Fruit fly (Drosophila melanogaster) whole organism, embryonic: ENCODE results near the gene CG12398.
A peak's percentile ranks its signal among the peaks of the same experiment; 100 is the strongest.

Source experiments
- Atf-2 ChIP-seq: fragments of 200-800 bp; sonication (Bioruptor generic); optimal IDR thresholded peaks from 2 replicates; lab custom pipeline; 2016; ENCODE audit warnings: missing biosample characterization, missing genetic modification characterization
- CG10267 ChIP-seq: fragments of 200-800 bp; sonication (Bioruptor generic); optimal IDR thresholded peaks from 2 replicates; lab custom pipeline; 2018; ENCODE audit warnings: missing biosample characterization, mild to moderate bottlenecking, missing genetic modification characterization, moderate library complexity
- CG12236 ChIP-seq: fragments of 200-800 bp; sonication (Bioruptor generic); optimal IDR thresholded peaks from 2 replicates; lab custom pipeline; 2016; ENCODE audit warnings: missing biosample characterization, missing genetic modification characterization
- CG12769 ChIP-seq: fragments of 200-800 bp; sonication (Bioruptor generic); optimal IDR thresholded peaks from 2 replicates; lab custom pipeline; 2019; ENCODE audit warnings: missing biosample characterization, mild to moderate bottlenecking, missing genetic modification characterization, moderate library complexity
- CG13123 ChIP-seq: fragments of 200-800 bp; sonication (Bioruptor generic); optimal IDR thresholded peaks from 2 replicates; lab custom pipeline; 2016; ENCODE audit warnings: missing biosample characterization, missing genetic modification characterization
- CG14667 ChIP-seq: fragments of 200-800 bp; sonication (Bioruptor generic); IDR thresholded peaks from 2 replicates; pipeline ENCODE4 v1.3.6; 2022; ENCODE audit warnings: missing biosample characterization, missing genetic modification characterization
- CG14710 ChIP-seq: fragments of 200-800 bp; sonication (Bioruptor generic); optimal IDR thresholded peaks from 3 replicates; lab custom pipeline; 2019; ENCODE audit warnings: missing biosample characterization, mild to moderate bottlenecking, missing genetic modification characterization, moderate library complexity
- CG15479 ChIP-seq: fragments of 200-800 bp; sonication (Bioruptor generic); optimal IDR thresholded peaks from 3 replicates; lab custom pipeline; 2019; ENCODE audit warnings: missing biosample characterization, mild to moderate bottlenecking, missing genetic modification characterization, moderate library complexity
- CG3726 ChIP-seq: fragments of 200-800 bp; sonication (Bioruptor generic); IDR thresholded peaks from 3 replicates; pipeline ENCODE4, ENCODE4 v1.3.6; 2022; ENCODE audit warnings: missing biosample characterization, missing genetic modification characterization
- CG5180 ChIP-seq: fragments of 200-800 bp; sonication (Bioruptor generic); optimal IDR thresholded peaks from 3 replicates; lab custom pipeline; 2017; ENCODE audit warnings: missing biosample characterization, missing genetic modification characterization, mild to moderate bottlenecking, moderate library complexity, missing genetic modification reagents
- CG5953 ChIP-seq: fragments of 200-800 bp; sonication (Bioruptor generic); IDR thresholded peaks from 2 replicates; pipeline ENCODE4 v1.3.6; 2022; ENCODE audit warnings: missing biosample characterization, missing genetic modification characterization
- CG6254 ChIP-seq: fragments of 200-800 bp; sonication (Bioruptor generic); optimal IDR thresholded peaks from 3 replicates; lab custom pipeline; 2017; ENCODE audit warnings: mild to moderate bottlenecking, missing biosample characterization, missing genetic modification reagents, missing genetic modification characterization
- CG6689 ChIP-seq: fragments of 200-800 bp; sonication (Bioruptor generic); IDR thresholded peaks from 2 replicates; pipeline ENCODE4 v1.3.6; 2022; ENCODE audit warnings: missing biosample characterization, missing genetic modification characterization
- CG6813 ChIP-seq: fragments of 200-800 bp; sonication (Bioruptor generic); optimal IDR thresholded peaks from 2 replicates; lab custom pipeline; 2017; ENCODE audit warnings: missing biosample characterization, missing genetic modification characterization, mild to moderate bottlenecking, moderate library complexity, missing genetic modification reagents
- CG7271 ChIP-seq: fragments of 200-800 bp; sonication (Bioruptor generic); optimal IDR thresholded peaks from 2 replicates; lab custom pipeline; 2018; ENCODE audit warnings: missing biosample characterization, mild to moderate bottlenecking, missing genetic modification characterization, moderate library complexity
- CG8359 ChIP-seq: fragments of 200-800 bp; sonication (Bioruptor generic); optimal IDR thresholded peaks from 2 replicates; lab custom pipeline; 2017; ENCODE audit warnings: missing biosample characterization, mild to moderate bottlenecking, missing genetic modification characterization, borderline replicate concordance
- CG8924 ChIP-seq: fragments of 200-800 bp; optimal IDR thresholded peaks from 3 replicates; lab custom pipeline; 2019; ENCODE audit warnings: missing biosample characterization, mild to moderate bottlenecking, missing genetic modification characterization, moderate library complexity
- CG9817 ChIP-seq: fragments of 200-800 bp; sonication (Bioruptor generic); optimal IDR thresholded peaks from 2 replicates; lab custom pipeline; 2018; ENCODE audit warnings: missing biosample characterization, mild to moderate bottlenecking, missing genetic modification characterization, moderate library complexity
- CHES-1-like ChIP-seq: fragments of 200-800 bp; sonication (Bioruptor generic); optimal IDR thresholded peaks from 2 replicates; lab custom pipeline; 2016; ENCODE audit warnings: missing biosample characterization, missing genetic modification characterization
- CoRest ChIP-seq: fragments of 200-800 bp; sonication (Bioruptor generic); optimal IDR thresholded peaks from 3 replicates; lab custom pipeline; 2018; ENCODE audit warnings: missing biosample characterization, mild to moderate bottlenecking, missing genetic modification characterization, moderate library complexity
- D19A ChIP-seq: fragments of 200-800 bp; optimal IDR thresholded peaks from 3 replicates; lab custom pipeline; 2019; ENCODE audit warnings: missing biosample characterization, mild to moderate bottlenecking, missing genetic modification characterization, moderate library complexity
- Dek ChIP-seq: fragments of 200-800 bp; sonication (Bioruptor generic); optimal IDR thresholded peaks from 3 replicates; lab custom pipeline; 2019; ENCODE audit warnings: missing biosample characterization, mild to moderate bottlenecking, missing genetic modification characterization, moderate library complexity
- Fer2 ChIP-seq: fragments of 200-800 bp; sonication (Bioruptor generic); optimal IDR thresholded peaks from 2 replicates; lab custom pipeline; 2018; ENCODE audit warnings: missing biosample characterization, mild to moderate bottlenecking, missing genetic modification characterization, moderate library complexity
- NC2α ChIP-seq: fragments of 200-800 bp; sonication (Bioruptor generic); optimal IDR thresholded peaks from 2 replicates; lab custom pipeline; 2016; ENCODE audit warnings: missing biosample characterization, missing genetic modification characterization
- Nf-YB ChIP-seq: fragments of 200-800 bp; sonication (Bioruptor generic); optimal IDR thresholded peaks from 3 replicates; lab custom pipeline; 2019; ENCODE audit warnings: missing biosample characterization, mild to moderate bottlenecking, missing genetic modification characterization, moderate library complexity
- Rx ChIP-seq: fragments of 200-800 bp; sonication (Bioruptor generic); IDR thresholded peaks from 2 replicates; pipeline ENCODE4 v1.3.6; 2022; ENCODE audit warnings: missing biosample characterization, missing genetic modification characterization
- aop ChIP-seq: fragments of 200-800 bp; sonication (Bioruptor generic); IDR thresholded peaks from 2 replicates; pipeline ENCODE4 v1.3.6; 2022; ENCODE audit warnings: missing biosample characterization, missing genetic modification characterization
- az2 ChIP-seq: fragments of 200-800 bp; sonication (Bioruptor generic); optimal IDR thresholded peaks from 3 replicates; lab custom pipeline; 2016; ENCODE audit warnings: missing biosample characterization, missing genetic modification characterization
- chm ChIP-seq: fragments of 200-800 bp; sonication (Bioruptor generic); IDR thresholded peaks from 2 replicates; pipeline ENCODE4 v1.3.6; 2022; ENCODE audit warnings: missing biosample characterization, missing genetic modification characterization
- chn ChIP-seq: fragments of 200-800 bp; sonication (Bioruptor generic); optimal IDR thresholded peaks from 2 replicates; lab custom pipeline; 2016; ENCODE audit warnings: missing biosample characterization, missing genetic modification characterization
- ci ChIP-seq: fragments of 200-800 bp; sonication (Bioruptor generic); IDR thresholded peaks from 3 replicates; pipeline ENCODE4 v1.3.6; 2022; ENCODE audit warnings: missing biosample characterization, missing genetic modification characterization
- dan ChIP-seq: fragments of 200-800 bp; sonication (Bioruptor generic); IDR thresholded peaks from 2 replicates; pipeline ENCODE4 v1.3.6; 2022; ENCODE audit warnings: missing biosample characterization, missing genetic modification characterization
- gce ChIP-seq: fragments of 200-800 bp; sonication (Bioruptor generic); IDR thresholded peaks from 3 replicates; pipeline ENCODE4 v1.3.6; 2022; ENCODE audit warnings: missing biosample characterization, missing genetic modification characterization
- gem ChIP-seq: fragments of 200-800 bp; sonication (Bioruptor generic); optimal IDR thresholded peaks from 2 replicates; lab custom pipeline; 2019; ENCODE audit warnings: missing biosample characterization, mild to moderate bottlenecking, missing genetic modification characterization, moderate library complexity
- jumu ChIP-seq: fragments of 200-800 bp; sonication (Bioruptor generic); optimal IDR thresholded peaks from 3 replicates; lab custom pipeline; 2016; ENCODE audit warnings: missing biosample characterization, missing genetic modification characterization
- knrl ChIP-seq: fragments of 200-800 bp; sonication (Bioruptor generic); IDR thresholded peaks from 3 replicates; pipeline ENCODE4 v1.3.6; 2022; ENCODE audit warnings: missing biosample characterization, missing genetic modification characterization; ENCODE audit not compliant: partially characterized antibody
- lilli ChIP-seq: fragments of 200-800 bp; sonication (Bioruptor generic); optimal IDR thresholded peaks from 3 replicates; lab custom pipeline; 2016; ENCODE audit warnings: missing biosample characterization, missing genetic modification characterization
- maf-S ChIP-seq: fragments of 200-800 bp; sonication (Bioruptor generic); optimal IDR thresholded peaks from 2 replicates; lab custom pipeline; 2016; ENCODE audit warnings: missing biosample characterization, missing genetic modification characterization
- oc ChIP-seq: fragments of 200-800 bp; sonication (Bioruptor generic); optimal IDR thresholded peaks from 2 replicates; lab custom pipeline; 2018; ENCODE audit warnings: missing biosample characterization, mild to moderate bottlenecking, missing genetic modification characterization, moderate library complexity
- otp ChIP-seq: fragments of 200-800 bp; sonication (Bioruptor generic); IDR thresholded peaks from 3 replicates; pipeline ENCODE4, ENCODE4 v1.3.6; 2022; ENCODE audit warnings: missing biosample characterization, missing genetic modification characterization
- repo ChIP-seq: fragments of 200-800 bp; sonication (Bioruptor generic); optimal IDR thresholded peaks from 2 replicates; lab custom pipeline; 2016; ENCODE audit warnings: missing biosample characterization, missing genetic modification characterization
- row ChIP-seq: fragments of 200-800 bp; sonication (Bioruptor generic); IDR thresholded peaks from 3 replicates; pipeline ENCODE4 v1.3.6; 2022; ENCODE audit warnings: missing biosample characterization, missing genetic modification characterization
- sd ChIP-seq: fragments of 200-800 bp; sonication (Bioruptor generic); optimal IDR thresholded peaks from 3 replicates; lab custom pipeline; 2018; ENCODE audit warnings: missing biosample characterization, mild to moderate bottlenecking, missing genetic modification characterization, moderate library complexity
- sqz ChIP-seq: fragments of 200-800 bp; sonication (Bioruptor generic); optimal IDR thresholded peaks from 3 replicates; lab custom pipeline; 2018; ENCODE audit warnings: missing biosample characterization, mild to moderate bottlenecking, missing genetic modification characterization
- stc ChIP-seq: fragments of 200-800 bp; sonication (Bioruptor generic); IDR thresholded peaks from 2 replicates; pipeline ENCODE4 v1.3.6; 2022; ENCODE audit warnings: missing biosample characterization, missing genetic modification characterization
- tin ChIP-seq: fragments of 200-800 bp; sonication (Bioruptor generic); optimal IDR thresholded peaks from 3 replicates; lab custom pipeline; 2016; ENCODE audit warnings: missing biosample characterization, missing genetic modification characterization
- unpg ChIP-seq: fragments of 200-800 bp; sonication (Bioruptor generic); optimal IDR thresholded peaks from 3 replicates; lab custom pipeline; 2018; ENCODE audit warnings: missing biosample characterization, mild to moderate bottlenecking, missing genetic modification characterization, moderate library complexity
- zen ChIP-seq: fragments of 200-800 bp; sonication (Bioruptor generic); optimal IDR thresholded peaks from 3 replicates; lab custom pipeline; 2018; ENCODE audit warnings: missing biosample characterization, mild to moderate bottlenecking, missing genetic modification characterization, moderate library complexity
- zf30C ChIP-seq: fragments of 200-800 bp; sonication (Bioruptor generic); optimal IDR thresholded peaks from 3 replicates; lab custom pipeline; 2018; ENCODE audit warnings: missing biosample characterization, mild to moderate bottlenecking, missing genetic modification characterization

The CG12398 gene

dm6 chrX:14952097-14952844, 38.7 kb upstream of the CG12398 start (continued):
- TF ChIP-seq oc (tag; lab: Kevin White, UChicago), result peak; percentile 73
- TF ChIP-seq stc (GFP tag; lab: Robert Waterston, UW), result no peak; the same call in 1 of the 2 replicates
- TF ChIP-seq chm (GFP tag; lab: Robert Waterston, UW), result peak; percentile 61; the same call in 1 of the 2 replicates
- TF ChIP-seq CG12236 (GFP tag; lab: Kevin White, UChicago), result peak; percentile 32
- peak; percentile 33 for TF ChIP-seq sqz
- TF ChIP-seq lilli, result peak; percentile 6
- TF ChIP-seq gce (GFP tag; lab: Robert Waterston, UW), result peak; percentile 34; the same call in 1 of the 3 replicates
- TF ChIP-seq Fer2 (tag; lab: Kevin White, UChicago), result no peak
- TF ChIP-seq CG6254, result peak; percentile 27
- no peak for TF ChIP-seq CG5180 (GFP tag; lab: Kevin White, UChicago)
- peak; percentile 29 for TF ChIP-seq Nf-YB
- TF ChIP-seq tin (GFP tag; lab: Kevin White, UChicago), result peak; percentile 36
- TF ChIP-seq CG6813 (GFP tag; lab: Kevin White, UChicago), result no peak
- TF ChIP-seq knrl, result no peak
- no peak for TF ChIP-seq repo (GFP tag; lab: Kevin White, UChicago)
- TF ChIP-seq Dek, result peak; percentile 1
- TF ChIP-seq Atf-2 (GFP tag; lab: Kevin White, UChicago), result peak; percentile 19
- TF ChIP-seq CG14710 (tag; lab: Kevin White, UChicago), result peak; percentile 49
- TF ChIP-seq CG6689, result peak; percentile 37
- peak; percentile 6 for TF ChIP-seq CG9817
- TF ChIP-seq CG13123 (GFP tag; lab: Kevin White, UChicago), result peak; percentile 8
- peak; percentile 49 for TF ChIP-seq CoRest (tag; lab: Kevin White, UChicago)
- peak; percentile 65 for TF ChIP-seq row (GFP tag; lab: Robert Waterston, UW)
- peak; percentile 16 for TF ChIP-seq CG15479 (GFP tag; lab: Kevin White, UChicago)
- 0 out of 2 replicates have a peak, but pooled peaks have one; percentile 12 for TF ChIP-seq dan (GFP tag; lab: Robert Waterston, UW)
- TF ChIP-seq unpg (GFP tag; lab: Kevin White, UChicago), result peak; percentile 41
- peak; percentile 27 for TF ChIP-seq jumu (GFP tag; lab: Kevin White, UChicago)
- TF ChIP-seq maf-S (GFP tag; lab: Kevin White, UChicago), result no peak
- TF ChIP-seq CG10267 (tag; lab: Kevin White, UChicago), result peak; percentile 42
- peak; percentile 51 for TF ChIP-seq chn (GFP tag; lab: Kevin White, UChicago)
- peak; percentile 26 for TF ChIP-seq CG12769 (tag; lab: Kevin White, UChicago)
- peak; percentile 25; the same call in 1 of the 2 replicates for TF ChIP-seq Rx (GFP tag; lab: Robert Waterston, UW)
- TF ChIP-seq gem, result peak; percentile 71
- no peak for TF ChIP-seq aop
- peak; percentile 19; the same call in 1 of the 2 replicates for TF ChIP-seq CG14667
- TF ChIP-seq zen (tag; lab: Kevin White, UChicago), result no peak
- no peak for TF ChIP-seq CHES-1-like
- peak; percentile 9 for TF ChIP-seq zf30C (GFP tag; lab: Kevin White, UChicago)
- TF ChIP-seq CG3726 (GFP tag; lab: Robert Waterston, UW), result peak; percentile 23; the same call in 1 of the 3 replicates
- TF ChIP-seq az2 (GFP tag; lab: Kevin White, UChicago), result peak; percentile 62
- no peak for TF ChIP-seq sd (tag; lab: Kevin White, UChicago)
- TF ChIP-seq CG7271 (tag; lab: Kevin White, UChicago), result no peak
- TF ChIP-seq CG5953, result peak; percentile 66
- peak; percentile 30 for TF ChIP-seq D19A
- peak; percentile 83 for TF ChIP-seq ci (GFP tag; lab: Robert Waterston, UW)
- peak; percentile 38 for TF ChIP-seq CG8924 (tag; lab: Kevin White, UChicago)
- peak; percentile 30 for TF ChIP-seq CG8359 (GFP tag; lab: Kevin White, UChicago)
- peak; percentile 33; the same call in 1 of the 3 replicates for TF ChIP-seq otp (GFP tag; lab: Robert Waterston, UW)
- TF ChIP-seq NC2α (GFP tag; lab: Kevin White, UChicago), result no peak
